Fruit fly (Drosophila melanogaster): ENCODE results near the gene CG1910.

DNA sequence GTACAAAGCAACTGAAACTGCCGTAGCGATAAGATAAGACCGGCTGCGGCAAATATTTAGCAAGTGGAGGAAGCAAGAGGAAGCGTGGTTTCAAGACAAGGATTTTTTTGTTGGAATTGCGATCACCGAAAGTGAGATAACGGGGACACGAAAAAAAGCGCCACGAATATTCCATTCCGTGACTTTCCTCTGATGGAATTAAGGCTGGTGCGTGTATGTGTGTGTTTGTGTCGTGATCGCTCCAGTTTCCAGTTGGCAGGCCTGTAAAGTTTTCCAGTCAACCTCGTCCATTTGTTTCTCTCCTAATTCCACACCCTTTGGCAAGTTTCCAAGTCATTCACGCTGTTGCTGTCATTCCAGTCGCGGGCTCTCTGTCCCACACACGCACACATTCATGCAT lies 21.2 kb upstream of the CG1910 start:
- TF ChIP-seq CG31627 (GFP tag; optimal IDR thresholded peaks at IDR 0.05) (no peak), Hr4 (GFP tag; optimal IDR thresholded peaks at IDR 0.05) (no peak), Ets96B (tag; optimal IDR thresholded peaks at IDR 0.05) (no peak), Met (GFP tag; optimal IDR thresholded peaks at IDR 0.05) (no peak), Hr39 (GFP tag; optimal IDR thresholded peaks at IDR 0.05) (no peak), CG6854 (GFP tag; optimal IDR thresholded peaks at IDR 0.05) (no peak), CG16779 (tag; optimal IDR thresholded peaks at IDR 0.05) (no peak), Smox (GFP tag; optimal IDR thresholded peaks at IDR 0.05) (no peak), OdsH (GFP tag; optimal IDR thresholded peaks at IDR 0.05) (no peak), CG15336 (GFP tag; IDR thresholded peaks at IDR 0.05) (no peak), Hr38 (GFP tag; optimal IDR thresholded peaks at IDR 0.05) (no peak), Gug (GFP tag; IDR thresholded peaks at IDR 0.05) (no peak), Eip78C (GFP tag) (no peak), Sox15 (GFP tag; optimal IDR thresholded peaks at IDR 0.05) (no peak)

All from whole organism, prepupa.